Fruit fly (Drosophila melanogaster): ENCODE measurements around the gene CG34417.

DNA sequence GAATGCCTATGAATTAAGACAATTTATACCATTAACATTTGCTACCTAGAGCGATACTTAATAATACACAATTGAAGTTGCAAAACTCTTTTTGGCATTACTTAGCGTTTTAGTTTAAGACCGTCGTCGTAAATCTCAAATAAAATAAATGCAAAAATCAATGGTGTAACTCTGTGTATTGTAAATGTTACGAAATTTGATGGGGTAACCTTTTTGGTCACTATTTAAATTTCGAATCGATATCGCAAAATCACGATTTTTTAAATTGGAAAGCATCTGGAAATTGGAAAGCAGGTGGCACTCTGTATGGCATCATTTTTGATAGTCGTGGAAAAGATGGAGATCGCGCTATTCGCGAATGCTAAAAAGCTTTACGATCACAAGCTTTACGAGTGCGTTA is 56.2 kb downstream of the CG34417 start, which contains the start of gene APC7:
- TF ChIP-seq psq (optimal IDR thresholded peaks at IDR 0.05) (no peak), ttk (optimal IDR thresholded peaks at IDR 0.05) (no peak)

All from Kc167 (cell line).